Worm (Caenorhabditis elegans): ENCODE results near the gene cyh-1.

DNA sequence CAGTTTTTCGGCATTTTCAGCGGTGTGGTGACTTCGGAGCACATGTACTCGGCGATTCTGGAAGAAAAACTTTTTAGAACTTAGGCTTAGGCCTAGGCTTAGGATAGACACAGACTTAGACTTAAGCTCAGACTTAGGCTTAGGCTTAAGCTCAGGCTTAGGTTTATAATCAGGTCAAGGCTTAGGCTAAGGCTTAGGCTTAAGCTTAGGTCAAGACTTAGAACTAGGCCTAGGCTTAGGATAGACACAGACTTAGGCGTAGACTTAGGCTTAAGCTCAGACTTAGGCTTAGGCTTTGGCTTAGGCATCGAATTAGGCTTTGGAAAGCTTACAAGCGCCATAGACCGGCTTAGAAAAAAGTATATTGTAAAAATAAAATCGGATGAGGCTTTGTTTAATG lies 28.3 kb upstream of the cyh-1 start:
- TF ChIP-seq skn-1 (tag; optimal IDR thresholded peaks at IDR 0.05) (no peak), pqm-1 (tag; optimal IDR thresholded peaks at IDR 0.05) (no peak), zfp-3 (GFP tag; conservative IDR thresholded peaks at IDR 0.05) (no peak), lin-39 (tag; optimal IDR thresholded peaks at IDR 0.05) (no peak), egl-27 (tag; optimal IDR thresholded peaks at IDR 0.05) (no peak), nhr-11 (tag; optimal IDR thresholded peaks at IDR 0.05) (no peak)
